Worm (Caenorhabditis elegans): ENCODE data around the gene T04F8.3.

DNA sequence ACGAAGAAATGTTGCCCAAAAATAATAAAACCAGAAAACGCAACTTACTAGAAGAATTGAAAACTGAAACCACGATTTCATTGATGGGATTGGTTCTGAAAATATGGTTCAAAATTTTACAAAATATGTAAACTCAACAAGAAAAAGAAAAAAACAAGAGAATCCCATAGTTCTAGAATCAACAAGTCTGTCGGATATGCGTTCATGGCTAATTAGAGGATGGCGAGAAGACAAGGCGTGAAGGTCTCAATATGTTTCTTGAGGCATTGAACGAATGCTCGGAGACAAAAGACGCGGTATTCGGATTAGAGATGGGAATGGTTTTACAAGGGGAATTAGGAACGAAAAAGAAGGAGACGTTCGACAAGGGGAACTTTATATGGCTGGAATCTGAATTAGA is 7.7 kb upstream of the T04F8.3 start, which contains the start of gene cutl-11:
- no peak for TF ChIP-seq ama-1 (optimal IDR thresholded peaks at IDR 0.05)
- TF ChIP-seq unc-55 (GFP tag; optimal IDR thresholded peaks at IDR 0.05): no peak
- no peak for TF ChIP-seq mdl-1 (tag; optimal IDR thresholded peaks at IDR 0.05)
